Worm (Caenorhabditis elegans) whole organism, L2 larva: ENCODE measurements around the gene elb-1.

Source experiments
- C34F6.9 ChIP-seq: fragments of 150-350 bp; optimal IDR thresholded peaks from 2 replicates; lab custom pipeline; 2014; ENCODE audit warnings: missing biosample characterization, missing genetic modification characterization
- F13H6.1 ChIP-seq: sonication (generic microtip); optimal IDR thresholded peaks from 2 replicates; lab custom pipeline; 2016; ENCODE audit warnings: missing genetic modification characterization, missing compliant biosample characterization
- R02D3.7 ChIP-seq: fragments of 150-350 bp; optimal IDR thresholded peaks from 2 replicates; lab custom pipeline; 2014; ENCODE audit warnings: missing biosample characterization, missing genetic modification characterization
- Y55F3AM.14 ChIP-seq: fragments of 200-800 bp; sonication (Bioruptor generic); optimal IDR thresholded peaks from 2 replicates; lab custom pipeline; 2018; ENCODE audit warnings: mild to moderate bottlenecking, missing genetic modification characterization, missing compliant biosample characterization
- ZK546.5 ChIP-seq: sonication (generic microtip); optimal IDR thresholded peaks from 2 replicates; lab custom pipeline; 2017; ENCODE audit warnings: missing biosample characterization, missing genetic modification characterization
- alr-1 ChIP-seq: fragments of 150-350 bp; optimal IDR thresholded peaks from 2 replicates; lab custom pipeline; 2014; ENCODE audit warnings: missing biosample characterization, missing genetic modification characterization
- aly-2 ChIP-seq: fragments of 150-350 bp; optimal IDR thresholded peaks from 2 replicates; lab custom pipeline; 2014; ENCODE audit warnings: missing biosample characterization, missing genetic modification characterization
- ama-1 ChIP-seq: fragments of 150-350 bp; optimal IDR thresholded peaks from 2 replicates; lab custom pipeline; 2018; ENCODE audit warnings: inconsistent platforms
- blmp-1 ChIP-seq: sonication (generic microtip); optimal IDR thresholded peaks from 2 replicates; lab custom pipeline; 2017; ENCODE audit warnings: missing genetic modification characterization, mild to moderate bottlenecking, missing compliant biosample characterization, antibody characterized with exemption, moderate library complexity; ENCODE audit not compliant: insufficient read depth
- ceh-16 ChIP-seq: fragments of 150-350 bp; optimal IDR thresholded peaks from 2 replicates; lab custom pipeline; 2014; ENCODE audit warnings: missing biosample characterization, missing genetic modification characterization
- ceh-82 ChIP-seq: fragments of 150-350 bp; optimal IDR thresholded peaks from 2 replicates; lab custom pipeline; 2014; ENCODE audit warnings: missing biosample characterization, missing genetic modification characterization
- crh-2 ChIP-seq: sonication (generic microtip); optimal IDR thresholded peaks from 2 replicates; lab custom pipeline; 2017; ENCODE audit warnings: missing biosample characterization, missing genetic modification characterization
- dmd-4 ChIP-seq: sonication (generic microtip); optimal IDR thresholded peaks from 2 replicates; lab custom pipeline; 2017; ENCODE audit warnings: missing biosample characterization, missing genetic modification characterization
- egl-27 ChIP-seq: sonication (generic microtip); optimal IDR thresholded peaks from 3 replicates; lab custom pipeline; 2017; ENCODE audit warnings: missing biosample characterization, missing genetic modification reagents, missing genetic modification characterization
- elt-1 ChIP-seq: fragments of 150-350 bp; optimal IDR thresholded peaks from 2 replicates; lab custom pipeline; 2014; ENCODE audit warnings: missing biosample characterization, missing genetic modification characterization
- elt-3 ChIP-seq: sonication (generic microtip); optimal IDR thresholded peaks from 2 replicates; lab custom pipeline; 2017; ENCODE audit warnings: missing biosample characterization, missing genetic modification characterization
- fos-1 ChIP-seq: fragments of 150-350 bp; optimal IDR thresholded peaks from 2 replicates; lab custom pipeline; 2014; ENCODE audit warnings: missing biosample characterization, missing genetic modification characterization
- gmeb-1 ChIP-seq: fragments of 150-350 bp; optimal IDR thresholded peaks from 2 replicates; lab custom pipeline; 2014; ENCODE audit warnings: missing biosample characterization, missing genetic modification characterization
- lin-11 ChIP-seq: fragments of 150-350 bp; sonication (generic microtip); optimal IDR thresholded peaks from 2 replicates; lab custom pipeline; 2014; ENCODE audit warnings: missing biosample characterization, missing genetic modification characterization, inconsistent platforms, mixed read lengths
- lin-13 ChIP-seq: fragments of 150-350 bp; optimal IDR thresholded peaks from 2 replicates; lab custom pipeline; 2014; ENCODE audit warnings: missing biosample characterization, missing genetic modification reagents, missing genetic modification characterization
- lin-39 ChIP-seq: fragments of 150-350 bp; optimal IDR thresholded peaks from 2 replicates; lab custom pipeline; 2014; ENCODE audit warnings: missing biosample characterization, missing genetic modification reagents, missing genetic modification characterization
- lsy-2 ChIP-seq, 2 experiments: fragments of 150-350 bp in 1 of 2; sonication (generic microtip) in 1 of 2; optimal IDR thresholded peaks; 2 replicates each; lab custom pipeline; 2014 to 2017; ENCODE audit warnings: missing biosample characterization in 2 of 2, missing genetic modification characterization in 2 of 2
- mab-5 ChIP-seq: fragments of 150-350 bp; optimal IDR thresholded peaks from 2 replicates; lab custom pipeline; 2014; ENCODE audit warnings: missing biosample characterization, missing genetic modification characterization
- mbf-1 ChIP-seq: sonication (generic microtip); optimal IDR thresholded peaks from 2 replicates; lab custom pipeline; 2017; ENCODE audit warnings: missing biosample characterization, missing genetic modification characterization
- mdl-1 ChIP-seq, 2 experiments: fragments of 150-350 bp in 1 of 2; sonication (generic microtip) in 1 of 2; optimal IDR thresholded peaks; 2 replicates each; lab custom pipeline; 2017; ENCODE audit warnings: missing biosample characterization in 2 of 2, missing genetic modification characterization in 2 of 2
- nhr-10 ChIP-seq: sonication (generic microtip); optimal IDR thresholded peaks from 2 replicates; lab custom pipeline; 2017; ENCODE audit warnings: missing biosample characterization, missing genetic modification characterization
- nhr-11 ChIP-seq: fragments of 150-350 bp; optimal IDR thresholded peaks from 2 replicates; lab custom pipeline; 2014; ENCODE audit warnings: missing biosample characterization, missing genetic modification characterization
- nhr-12 ChIP-seq: fragments of 150-350 bp; optimal IDR thresholded peaks from 2 replicates; lab custom pipeline; 2014; ENCODE audit warnings: missing biosample characterization, missing genetic modification characterization
- nhr-129 ChIP-seq: fragments of 150-350 bp; optimal IDR thresholded peaks from 2 replicates; lab custom pipeline; 2014; ENCODE audit warnings: missing biosample characterization, missing genetic modification characterization
- nhr-21 ChIP-seq: fragments of 150-350 bp; optimal IDR thresholded peaks from 2 replicates; lab custom pipeline; 2014; ENCODE audit warnings: missing biosample characterization, missing genetic modification characterization
- nhr-23 ChIP-seq: fragments of 150-350 bp; optimal IDR thresholded peaks from 2 replicates; lab custom pipeline; 2014; ENCODE audit warnings: missing biosample characterization, missing genetic modification reagents, missing genetic modification characterization
- nhr-237 ChIP-seq: fragments of 150-350 bp; optimal IDR thresholded peaks from 2 replicates; lab custom pipeline; 2014; ENCODE audit warnings: missing biosample characterization, missing genetic modification characterization
- nhr-25 ChIP-seq: fragments of 150-350 bp; sonication (generic microtip); optimal IDR thresholded peaks from 3 replicates; lab custom pipeline; 2014; ENCODE audit warnings: missing biosample characterization, missing genetic modification characterization
- nhr-6 ChIP-seq: fragments of 150-350 bp; optimal IDR thresholded peaks from 2 replicates; lab custom pipeline; 2014; ENCODE audit warnings: missing biosample characterization, missing genetic modification characterization
- nhr-77 ChIP-seq: fragments of 150-350 bp; optimal IDR thresholded peaks from 2 replicates; lab custom pipeline; 2014; ENCODE audit warnings: missing biosample characterization, missing genetic modification characterization
- peb-1 ChIP-seq: fragments of 150-350 bp; optimal IDR thresholded peaks from 2 replicates; lab custom pipeline; 2014; ENCODE audit warnings: missing biosample characterization, missing genetic modification characterization
- sem-4 ChIP-seq: fragments of 150-350 bp; optimal IDR thresholded peaks from 2 replicates; lab custom pipeline; 2014; ENCODE audit warnings: missing biosample characterization, missing genetic modification reagents, missing genetic modification characterization
- skn-1 ChIP-seq: sonication (generic microtip); optimal IDR thresholded peaks from 2 replicates; lab custom pipeline; 2017; ENCODE audit warnings: missing biosample characterization, missing genetic modification characterization
- sma-3 ChIP-seq: sonication (generic microtip); optimal IDR thresholded peaks from 2 replicates; lab custom pipeline; 2016; ENCODE audit warnings: missing genetic modification reagents, missing genetic modification characterization, missing compliant biosample characterization
- sma-9 ChIP-seq, 2 experiments: fragments of 150-350 bp in 1 of 2; sonication (generic microtip) in 1 of 2; optimal IDR thresholded peaks; 2 replicates each; lab custom pipeline; 2014 to 2016; ENCODE audit warnings: missing genetic modification characterization in 2 of 2, mild to moderate bottlenecking in 1 of 2, missing biosample characterization in 1 of 2, missing compliant biosample characterization in 1 of 2, missing genetic modification reagents in 1 of 2, moderate library complexity in 1 of 2
- snpc-4 ChIP-seq: fragments of 150-350 bp; optimal IDR thresholded peaks from 2 replicates; lab custom pipeline; 2014; ENCODE audit warnings: missing biosample characterization, missing genetic modification characterization
- unc-39 ChIP-seq: fragments of 150-350 bp; optimal IDR thresholded peaks from 2 replicates; lab custom pipeline; 2014; ENCODE audit warnings: missing biosample characterization, missing genetic modification characterization
- unc-55 ChIP-seq: fragments of 150-350 bp; sonication (generic microtip); optimal IDR thresholded peaks from 3 replicates; lab custom pipeline; 2014; ENCODE audit warnings: missing biosample characterization, missing genetic modification reagents, missing genetic modification characterization
- unc-62 ChIP-seq: fragments of 150-350 bp; optimal IDR thresholded peaks from 2 replicates; lab custom pipeline; 2014; ENCODE audit warnings: missing biosample characterization, missing genetic modification reagents, missing genetic modification characterization
- zag-1 ChIP-seq: fragments of 150-350 bp; optimal IDR thresholded peaks from 2 replicates; lab custom pipeline; 2014; ENCODE audit warnings: missing biosample characterization, missing genetic modification characterization
- ztf-1 ChIP-seq: fragments of 200-800 bp; sonication (Bioruptor generic); conservative IDR thresholded peaks from 2 replicates; pipeline ENCODE4 v1.3.6; 2022; ENCODE audit warnings: missing genetic modification characterization, missing compliant biosample characterization
- ztf-11 ChIP-seq: sonication (generic microtip); optimal IDR thresholded peaks from 2 replicates; lab custom pipeline; 2017; ENCODE audit warnings: missing biosample characterization, missing genetic modification characterization
- ztf-4 ChIP-seq: fragments of 150-350 bp; optimal IDR thresholded peaks from 2 replicates; lab custom pipeline; 2014; ENCODE audit warnings: missing biosample characterization, missing genetic modification characterization

Gene elb-1

DNA sequence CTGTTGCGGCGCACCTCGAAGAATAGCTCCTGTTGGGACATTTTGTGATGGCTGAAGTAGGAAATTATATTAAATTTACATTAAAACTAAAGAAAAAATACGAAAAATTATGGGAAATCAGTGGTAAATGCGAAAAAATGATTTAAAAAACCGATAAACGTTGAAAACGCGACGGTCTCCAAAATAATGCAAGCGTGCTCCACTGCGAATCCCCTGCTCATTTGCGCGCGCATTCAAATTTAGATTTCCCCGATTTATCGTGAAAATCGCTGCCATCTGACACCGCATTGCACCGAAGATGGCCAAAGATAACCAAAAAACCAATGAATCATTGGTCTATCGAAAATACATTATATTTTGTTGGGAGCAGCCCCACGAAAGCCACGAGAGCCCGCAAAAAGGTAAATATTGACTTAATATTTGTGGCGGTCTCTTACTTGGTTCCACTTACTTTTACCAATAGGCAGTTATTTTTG is at the start of gene elb-1, which contains the start of gene Y41C4A.11:
TSS of gene elb-1 (minus strand) at position 51 of the 476 bp plus-strand sequence.
TSS of gene Y41C4A.11 (plus strand) at position 461 of the 476 bp plus-strand sequence.
- peak; percentile 63 for TF ChIP-seq crh-2
- peak; percentile 33 for TF ChIP-seq egl-27
- no peak for TF ChIP-seq sma-9 (GFP tag; optimal IDR thresholded peaks at IDR 0.05; lab: Kevin White, UChicago)
- no peak for TF ChIP-seq sma-9 (tag; optimal IDR thresholded peaks at IDR 0.05; lab: Kevin White, UChicago)
- no peak for TF ChIP-seq ztf-4 (tag; lab: Kevin White, UChicago)
- TF ChIP-seq nhr-11 (tag; lab: Kevin White, UChicago), result no peak
- no peak for TF ChIP-seq nhr-237 (tag; lab: Kevin White, UChicago)
- TF ChIP-seq ztf-11, result no peak
- no peak for TF ChIP-seq alr-1 (tag; lab: Kevin White, UChicago)
- TF ChIP-seq mab-5 (tag; lab: Kevin White, UChicago), result peak; percentile 49
- no peak for TF ChIP-seq nhr-12 (tag; lab: Kevin White, UChicago)
- TF ChIP-seq nhr-6 (tag; lab: Kevin White, UChicago), result no peak
- TF ChIP-seq lin-39 (tag; lab: Kevin White, UChicago), result no peak
- no peak for TF ChIP-seq unc-39 (tag; lab: Kevin White, UChicago)
- peak; percentile 45 for TF ChIP-seq nhr-25 (tag; lab: Kevin White, UChicago)
- no peak for TF ChIP-seq Y55F3AM.14
- no peak for TF ChIP-seq R02D3.7
- no peak for TF ChIP-seq snpc-4 (tag; lab: Kevin White, UChicago)
- TF ChIP-seq gmeb-1 (tag; lab: Kevin White, UChicago), result peak; percentile 99
- TF ChIP-seq unc-55 (GFP tag; lab: Kevin White, UChicago), result peak; percentile 78
- TF ChIP-seq ceh-82 (tag; lab: Kevin White, UChicago), result no peak
- no peak for TF ChIP-seq elt-3
- TF ChIP-seq ZK546.5 (tag; lab: Kevin White, UChicago), result no peak
- peak; percentile 40 for TF ChIP-seq lin-11 (tag; lab: Kevin White, UChicago)
- no peak for TF ChIP-seq blmp-1 (tag; lab: Kevin White, UChicago)
- TF ChIP-seq peb-1 (tag; lab: Kevin White, UChicago), result no peak
- TF ChIP-seq elt-1 (tag; lab: Kevin White, UChicago), result no peak
- no peak for TF ChIP-seq nhr-21 (tag; lab: Kevin White, UChicago)
- TF ChIP-seq nhr-23 (tag; lab: Kevin White, UChicago), result no peak
- peak; percentile 76 for TF ChIP-seq F13H6.1 (tag; lab: Kevin White, UChicago)
- peak; percentile 26 for TF ChIP-seq fos-1 (tag; lab: Kevin White, UChicago)
- TF ChIP-seq sma-3 (GFP tag; lab: Kevin White, UChicago), result peak; percentile 64
- TF ChIP-seq mdl-1 (tag; optimal IDR thresholded peaks at IDR 0.05; lab: Kevin White, UChicago), result no peak
- TF ChIP-seq skn-1, result no peak
- no peak for TF ChIP-seq aly-2 (tag; lab: Kevin White, UChicago)
- TF ChIP-seq unc-62, result no peak
- peak; percentile 55 for TF ChIP-seq C34F6.9 (tag; lab: Kevin White, UChicago)
- TF ChIP-seq ztf-1 (GFP tag; lab: Robert Waterston, UW), result no peak
- no peak for TF ChIP-seq zag-1 (tag; lab: Kevin White, UChicago)
- no peak for TF ChIP-seq nhr-77 (tag; lab: Kevin White, UChicago)
- TF ChIP-seq nhr-10 (tag; lab: Kevin White, UChicago), result no peak
- TF ChIP-seq nhr-129 (tag; lab: Kevin White, UChicago), result peak; percentile 56
- TF ChIP-seq mbf-1, result no peak
- TF ChIP-seq ceh-16 (tag; lab: Kevin White, UChicago), result no peak
- peak; percentile 65 for TF ChIP-seq sem-4
- TF ChIP-seq dmd-4 (tag; lab: Kevin White, UChicago), result no peak
- TF ChIP-seq lsy-2 (tag; optimal IDR thresholded peaks at IDR 0.05; lab: Kevin White, UChicago), result peak; percentile 21 to 78
- no peak for TF ChIP-seq ama-1 (lab: Kevin White, UChicago)
- peak; percentile 45 for TF ChIP-seq lin-13 (GFP tag; lab: Kevin White, UChicago)
